Worm (Caenorhabditis elegans): ENCODE data around the gene pinn-1.
A peak's percentile ranks its signal among the peaks of the same experiment; 100 is the strongest.

The pinn-1 gene

ce11 chrII:2922359-2922758, 33.6 kb upstream of the pinn-1 start (continued):
- TF ChIP-seq ZK546.5 (tag; optimal IDR thresholded peaks at IDR 0.05) (no peak), sdz-12 (GFP tag; optimal IDR thresholded peaks at IDR 0.05) (no peak), Y48G9A.11 (GFP tag; IDR thresholded peaks at IDR 0.05) (no peak), dmd-9 (GFP tag; IDR thresholded peaks at IDR 0.05) (no peak), snpc-1.2 (GFP tag; IDR thresholded peaks at IDR 0.05) (no peak), ceh-28 (tag; optimal IDR thresholded peaks at IDR 0.05) (no peak), D1046.2 (GFP tag; IDR thresholded peaks at IDR 0.05) (no peak), unc-39 (tag; optimal IDR thresholded peaks at IDR 0.05) (no peak), mdt-29 (GFP tag; IDR thresholded peaks at IDR 0.05) (no peak), nhr-237 (tag; optimal IDR thresholded peaks at IDR 0.05) (no peak), mxl-2 (GFP tag; conservative IDR thresholded peaks at IDR 0.05) (no peak), egl-43 (GFP tag; IDR thresholded peaks at IDR 0.05) (no peak)

- TF ChIP-seq mxl-3 (GFP tag; optimal IDR thresholded peaks at IDR 0.05) (no peak), F37D6.2 (tag; optimal IDR thresholded peaks at IDR 0.05) (no peak), set-16 (GFP tag; IDR thresholded peaks at IDR 0.05) (peak; percentile 66), zag-1 (tag; optimal IDR thresholded peaks at IDR 0.05) (no peak)
Measured at ce11 chrII:2921860-2922259, 33.1 kb upstream of the pinn-1 start.

- TF ChIP-seq nhr-28 (tag; optimal IDR thresholded peaks at IDR 0.05), result peak; percentile 14
- TF ChIP-seq lsy-2 (tag; optimal IDR thresholded peaks at IDR 0.05), result peak in 1 of 2 experiments; percentile 55
- TF ChIP-seq unc-130 (GFP tag; optimal IDR thresholded peaks at IDR 0.05), result peak; percentile 64
- TF ChIP-seq attf-4 (tag; optimal IDR thresholded peaks at IDR 0.05), result no peak
- no peak for TF ChIP-seq sdz-12 (GFP tag; optimal IDR thresholded peaks at IDR 0.05)
- TF ChIP-seq hlh-11 (tag; optimal IDR thresholded peaks at IDR 0.05), result peak; percentile 95
- peak; percentile 50; the same call in 1 of the 2 replicates for TF ChIP-seq lin-1 (GFP tag; IDR thresholded peaks at IDR 0.05)
- peak; percentile 76 to 91 for TF ChIP-seq mdl-1 (tag; optimal IDR thresholded peaks at IDR 0.05)
- no peak for TF ChIP-seq unc-39 (tag; optimal IDR thresholded peaks at IDR 0.05)
- TF ChIP-seq pha-4 (GFP tag; IDR thresholded peaks at IDR 0.05), result peak; percentile 64; the same call in 1 of the 2 replicates
- no peak for TF ChIP-seq pha-4 (tag; optimal IDR thresholded peaks at IDR 0.05)
- TF ChIP-seq zag-1 (tag; optimal IDR thresholded peaks at IDR 0.05), result no peak
- TF ChIP-seq duxl-1 (tag; optimal IDR thresholded peaks at IDR 0.05; ENCODE audit: poor library complexity), result peak; percentile 43
- TF ChIP-seq mep-1 (tag; optimal IDR thresholded peaks at IDR 0.05), result peak; percentile 49
- no peak for TF ChIP-seq jun-1 (tag; optimal IDR thresholded peaks at IDR 0.05)
- TF ChIP-seq dve-1 (tag; optimal IDR thresholded peaks at IDR 0.05; ENCODE audit: insufficient read depth), result peak; percentile 59
- TF ChIP-seq daf-16 (GFP tag; optimal IDR thresholded peaks at IDR 0.05), result peak; percentile 4 to 40
- TF ChIP-seq daf-16 (tag; optimal IDR thresholded peaks at IDR 0.05), result peak; percentile 58
- peak; percentile 45 for TF ChIP-seq ama-1 (optimal IDR thresholded peaks at IDR 0.05)
- no peak; the same call in 1 of the 2 replicates for TF ChIP-seq mxl-2 (GFP tag; conservative IDR thresholded peaks at IDR 0.05)
- TF ChIP-seq tra-1 (GFP tag; IDR thresholded peaks at IDR 0.05), result peak; percentile 41; the same call in 1 of the 2 replicates
- TF ChIP-seq D1046.2 (GFP tag; IDR thresholded peaks at IDR 0.05), result no peak
- no peak for TF ChIP-seq dmd-9 (GFP tag; IDR thresholded peaks at IDR 0.05)
- no peak for TF ChIP-seq nhr-42 (GFP tag; IDR thresholded peaks at IDR 0.05)
- no peak for TF ChIP-seq lir-3 (tag; optimal IDR thresholded peaks at IDR 0.05)
- 0 out of 2 replicates have a peak, but pooled peaks have one; percentile 6 for TF ChIP-seq zfp-3 (GFP tag; conservative IDR thresholded peaks at IDR 0.05)
- TF ChIP-seq hmg-1.1 (GFP tag; IDR thresholded peaks at IDR 0.05), result peak; percentile 79
- peak; percentile 56; the same call in 1 of the 2 replicates for TF ChIP-seq egl-43 (GFP tag; IDR thresholded peaks at IDR 0.05)
- TF ChIP-seq unc-62 (GFP tag; optimal IDR thresholded peaks at IDR 0.05 in 1 of 2), result peak in 1 of 2 experiments; percentile 87
- TF ChIP-seq unc-62 (tag; optimal IDR thresholded peaks at IDR 0.05), result no peak
- peak; percentile 60 for TF ChIP-seq nhr-48 (tag; optimal IDR thresholded peaks at IDR 0.05)
- no peak for TF ChIP-seq snpc-1.2 (GFP tag; IDR thresholded peaks at IDR 0.05)
- TF ChIP-seq pqm-1 (tag; optimal IDR thresholded peaks at IDR 0.05), result no peak
- peak; percentile 97 for TF ChIP-seq hlh-30 (tag; optimal IDR thresholded peaks at IDR 0.05; ENCODE audit: insufficient read depth)
- no peak for TF ChIP-seq snpc-4 (tag; optimal IDR thresholded peaks at IDR 0.05)
- TF ChIP-seq nhr-237 (tag; optimal IDR thresholded peaks at IDR 0.05), result no peak
- 0 out of 2 replicates have a peak, but pooled peaks have one; percentile 15 for TF ChIP-seq tag-97 (GFP tag; IDR thresholded peaks at IDR 0.05)
- peak; percentile 67; the same call in 1 of the 2 replicates for TF ChIP-seq arid-1 (GFP tag; conservative IDR thresholded peaks at IDR 0.05)
- TF ChIP-seq T20F7.1 (GFP tag; optimal IDR thresholded peaks at IDR 0.05), result no peak
Measured at ce11 chrII:2920817-2921458, 32.1 kb upstream of the pinn-1 start.

Measured in whole organism, L4 larva.